Worm (Caenorhabditis elegans) whole organism, L4 larva: ENCODE results near the gene yju-2.
A peak's percentile ranks its signal among the peaks of the same experiment; 100 is the strongest.

Experiments
- F10B5.3 ChIP-seq: sonication (generic microtip); optimal IDR thresholded peaks from 2 replicates; lab custom pipeline; 2016; ENCODE audit warnings: mild to moderate bottlenecking, missing genetic modification characterization, missing compliant biosample characterization
- F49E8.2 ChIP-seq: sonication (generic microtip); optimal IDR thresholded peaks from 2 replicates; lab custom pipeline; 2016; ENCODE audit warnings: missing compliant biosample characterization, mild to moderate bottlenecking, missing genetic modification characterization, borderline replicate concordance
- T26A8.4 ChIP-seq: fragments of 200-800 bp; sonication (Bioruptor generic); IDR thresholded peaks from 2 replicates; pipeline ENCODE4 v1.3.6; 2022; ENCODE audit warnings: missing genetic modification characterization, missing compliant biosample characterization
- Y105C5A.15 ChIP-seq: fragments of 200-800 bp; sonication (Bioruptor generic); IDR thresholded peaks from 2 replicates; pipeline ENCODE4 v1.3.6; 2022; ENCODE audit warnings: missing genetic modification characterization, missing compliant biosample characterization
- Y48G9A.11 ChIP-seq: fragments of 200-800 bp; sonication (Bioruptor generic); IDR thresholded peaks from 2 replicates; pipeline ENCODE4 v1.3.6; 2022; ENCODE audit warnings: missing genetic modification reagents, missing genetic modification characterization, missing compliant biosample characterization
- Y75B8A.6 ChIP-seq: fragments of 200-800 bp; sonication (Bioruptor generic); IDR thresholded peaks from 2 replicates; pipeline ENCODE4 v1.3.6; 2022; ENCODE audit warnings: missing genetic modification reagents, missing genetic modification characterization, missing compliant biosample characterization
- ZK546.5 ChIP-seq, 2 experiments: sonication (generic microtip); optimal IDR thresholded peaks; 2 replicates each; lab custom pipeline; 2017; ENCODE audit warnings: missing biosample characterization in 2 of 2, missing genetic modification characterization in 2 of 2
- aha-1 ChIP-seq: fragments of 150-350 bp; peaks from one replicate; lab custom pipeline; 2014; ENCODE audit warnings: missing biosample characterization, missing genetic modification characterization
- ceh-20 ChIP-seq: fragments of 200-800 bp; sonication (Bioruptor generic); IDR thresholded peaks from 2 replicates; pipeline ENCODE4 v1.3.6; 2022; ENCODE audit warnings: missing genetic modification reagents, missing genetic modification characterization, missing compliant biosample characterization
- ces-1 ChIP-seq: fragments of 150-350 bp; sonication (generic microtip); optimal IDR thresholded peaks from 4 replicates; lab custom pipeline; 2014; ENCODE audit warnings: missing biosample characterization, missing genetic modification reagents, missing genetic modification characterization
- cey-2 ChIP-seq: sonication (generic microtip); optimal IDR thresholded peaks from 3 replicates; lab custom pipeline; 2017; ENCODE audit warnings: missing genetic modification characterization, mild to moderate bottlenecking, missing compliant biosample characterization, antibody characterized with exemption, borderline replicate concordance; ENCODE audit not compliant: insufficient read depth
- daf-16 ChIP-seq, 3 experiments: sonication (generic microtip); optimal IDR thresholded peaks; 2 replicates each; lab custom pipeline; 2016 to 2017; ENCODE audit warnings: missing genetic modification characterization in 3 of 3, missing genetic modification reagents in 3 of 3, mild to moderate bottlenecking in 2 of 3, missing compliant biosample characterization in 2 of 3, missing biosample characterization in 1 of 3, moderate library complexity in 1 of 3
- daf-19 ChIP-seq: fragments of 200-800 bp; sonication (Bioruptor generic); conservative IDR thresholded peaks from 2 replicates; pipeline ENCODE4 v1.3.6; 2022; ENCODE audit warnings: missing genetic modification characterization, missing compliant biosample characterization
- egl-43 ChIP-seq: fragments of 200-800 bp; sonication (Bioruptor generic); IDR thresholded peaks from 2 replicates; pipeline ENCODE4 v1.3.6; 2022; ENCODE audit warnings: missing genetic modification reagents, missing genetic modification characterization, missing compliant biosample characterization
- gei-8 ChIP-seq: fragments of 200-800 bp; sonication (Bioruptor generic); optimal IDR thresholded peaks from 2 replicates; lab custom pipeline; 2018; ENCODE audit warnings: mild to moderate bottlenecking, missing genetic modification characterization, missing compliant biosample characterization
- lim-7 ChIP-seq: fragments of 200-800 bp; sonication (Bioruptor generic); IDR thresholded peaks from 2 replicates; pipeline ENCODE4 v1.3.6; 2022; ENCODE audit warnings: missing genetic modification characterization, missing compliant biosample characterization
- lin-1 ChIP-seq: fragments of 200-800 bp; sonication (Bioruptor generic); IDR thresholded peaks from 2 replicates; pipeline ENCODE4 v1.3.6; 2022; ENCODE audit warnings: missing genetic modification reagents, missing genetic modification characterization, missing compliant biosample characterization
- lin-38 ChIP-seq: fragments of 200-800 bp; sonication (Bioruptor generic); IDR thresholded peaks from 2 replicates; pipeline ENCODE4 v1.3.6; 2022; ENCODE audit warnings: missing genetic modification reagents, missing genetic modification characterization, missing compliant biosample characterization
- nhr-10 ChIP-seq: fragments of 150-350 bp; optimal IDR thresholded peaks from 2 replicates; lab custom pipeline; 2014; ENCODE audit warnings: missing biosample characterization, missing genetic modification characterization
- nhr-28 ChIP-seq: fragments of 150-350 bp; optimal IDR thresholded peaks from 2 replicates; lab custom pipeline; 2014; ENCODE audit warnings: missing biosample characterization, missing genetic modification characterization
- pha-4 ChIP-seq, 2 experiments: fragments of 150-350 bp in 1 of 2; fragments of 200-800 bp in 1 of 2; sonication (Bioruptor generic) in 1 of 2; IDR thresholded peaks in 1 of 2; optimal IDR thresholded peaks in 1 of 2; 2 replicates each; pipeline versions ENCODE4 v1.3.6 to Lab custom; 2014 to 2022; ENCODE audit warnings: missing genetic modification characterization in 2 of 2, missing genetic modification reagents in 2 of 2, missing biosample characterization in 1 of 2, missing compliant biosample characterization in 1 of 2
- php-3 ChIP-seq: fragments of 200-800 bp; sonication (Bioruptor generic); IDR thresholded peaks from 2 replicates; pipeline ENCODE4 v1.3.6; 2022; ENCODE audit warnings: missing genetic modification reagents, missing genetic modification characterization, missing compliant biosample characterization
- tag-97 ChIP-seq: fragments of 200-800 bp; sonication (Bioruptor generic); IDR thresholded peaks from 2 replicates; pipeline ENCODE4 v1.3.6; 2022; ENCODE audit warnings: missing genetic modification characterization, missing compliant biosample characterization
- unc-62 ChIP-seq, 3 experiments: fragments of 150-350 bp in 1 of 3; sonication (generic microtip); optimal IDR thresholded peaks in 2 of 3; peaks in 1 of 3; 1 replicate in 1 of 3; 2 replicates in 2 of 3; lab custom pipeline; 2014 to 2017; ENCODE audit warnings: missing biosample characterization in 3 of 3, missing genetic modification characterization in 3 of 3, missing genetic modification reagents in 3 of 3, missing genotype in 1 of 3
- zag-1 ChIP-seq: fragments of 150-350 bp; optimal IDR thresholded peaks from 2 replicates; lab custom pipeline; 2014; ENCODE audit warnings: missing biosample characterization, missing genetic modification characterization
- zip-11 ChIP-seq: fragments of 200-800 bp; sonication (Bioruptor generic); IDR thresholded peaks from 2 replicates; pipeline ENCODE4 v1.3.6; 2022; ENCODE audit warnings: missing genetic modification characterization, missing compliant biosample characterization
- ztf-7 ChIP-seq: fragments of 150-350 bp; optimal IDR thresholded peaks from 2 replicates; lab custom pipeline; 2014; ENCODE audit warnings: missing biosample characterization, missing genetic modification characterization

The yju-2 gene

ce11 chrIII:7166664-7167567 lies 17.2 kb upstream of the yju-2 start (continued):
- TF ChIP-seq nhr-10 (tag; lab: Kevin White, UChicago) (no peak), nhr-28 (tag; lab: Kevin White, UChicago) (peak; percentile 69), pha-4 (GFP tag; IDR thresholded peaks at IDR 0.05; lab: Robert Waterston, UW) (no peak), pha-4 (tag; optimal IDR thresholded peaks at IDR 0.05; lab: Kevin White, UChicago) (no peak), zag-1 (tag; lab: Kevin White, UChicago) (no peak), ZK546.5 (tag; optimal IDR thresholded peaks at IDR 0.05; lab: Kevin White, UChicago) (no peak), Y75B8A.6 (GFP tag; lab: Robert Waterston, UW) (no peak), gei-8 (GFP tag; lab: Kevin White, UChicago) (no peak), lim-7 (GFP tag; lab: Robert Waterston, UW) (no peak), ces-1 (GFP tag; lab: Kevin White, UChicago) (no peak), tag-97 (GFP tag; lab: Robert Waterston, UW) (no peak), cey-2 (tag; lab: Kevin White, UChicago) (no peak), Y105C5A.15 (GFP tag; lab: Robert Waterston, UW) (no peak), ztf-7 (tag; lab: Kevin White, UChicago) (peak; percentile 5), F10B5.3 (no peak), T26A8.4 (GFP tag; lab: Robert Waterston, UW) (no peak), egl-43 (GFP tag; lab: Robert Waterston, UW) (peak; percentile 61; the same call in 1 of the 2 replicates), ceh-20 (GFP tag; lab: Robert Waterston, UW) (no peak), aha-1 (tag; lab: Kevin White, UChicago) (no peak), F49E8.2 (no peak)

ce11 chrIII:7167568-7167937 lies 16.6 kb upstream of the yju-2 start, which contains the start of gene acs-4:
acs-4 (plus strand) TSS chrIII:7167838.
- TF ChIP-seq unc-62 (GFP tag; optimal IDR thresholded peaks at IDR 0.05 in 1 of 2; lab: Kevin White, UChicago) (peak in 1 of 2 experiments; percentile 53), unc-62 (tag; optimal IDR thresholded peaks at IDR 0.05; lab: Kevin White, UChicago) (no peak), daf-19 (GFP tag; lab: Robert Waterston, UW) (no peak), zip-11 (GFP tag; lab: Robert Waterston, UW) (no peak)
- TF ChIP-seq, all 104 proteins: peak for 1

ce11 chrIII:7170090-7170489 lies 14.0 kb upstream of the yju-2 start:
- peak; percentile 81 for TF ChIP-seq aha-1 (tag; lab: Kevin White, UChicago)
- TF ChIP-seq cey-2 (tag; lab: Kevin White, UChicago) = no peak
- TF ChIP-seq unc-62 (GFP tag; optimal IDR thresholded peaks at IDR 0.05 in 1 of 2; lab: Kevin White, UChicago) = peak in 1 of 2 experiments; percentile 90
- TF ChIP-seq unc-62 (tag; optimal IDR thresholded peaks at IDR 0.05; lab: Kevin White, UChicago) = no peak
- TF ChIP-seq, all 104 proteins: peak for 2

- TF ChIP-seq lin-38 (GFP tag; lab: Robert Waterston, UW) (peak; percentile 48), lin-1 (GFP tag; lab: Robert Waterston, UW) (0 out of 2 replicates have a peak, but pooled peaks have one; percentile 35), pha-4 (GFP tag; IDR thresholded peaks at IDR 0.05; lab: Robert Waterston, UW) (peak; percentile 16; the same call in 1 of the 2 replicates), pha-4 (tag; optimal IDR thresholded peaks at IDR 0.05; lab: Kevin White, UChicago) (no peak), Y105C5A.15 (GFP tag; lab: Robert Waterston, UW) (0 out of 2 replicates have a peak, but pooled peaks have one; percentile 41), php-3 (GFP tag; lab: Robert Waterston, UW) (0 out of 2 replicates have a peak, but pooled peaks have one; percentile 28), F49E8.2 (peak; percentile 65), daf-16 (GFP tag; optimal IDR thresholded peaks at IDR 0.05; lab: Kevin White, UChicago) (no peak), daf-16 (tag; optimal IDR thresholded peaks at IDR 0.05; lab: Kevin White, UChicago) (no peak), T26A8.4 (GFP tag; lab: Robert Waterston, UW) (no peak), daf-19 (GFP tag; lab: Robert Waterston, UW) (0 out of 2 replicates have a peak, but pooled peaks have one; percentile 40), Y48G9A.11 (GFP tag; lab: Robert Waterston, UW) (peak; percentile 39; the same call in 1 of the 2 replicates)
These were observed 5.6 kb upstream of the yju-2 start for ce11 chrIII:7178497-7178896.
